ENCODE assay signal across 6 fruit fly cellular contexts in genomic region chrX:3161542-3162377, dm6.
A peak's percentile ranks its signal among the peaks of the same experiment; 100 is the strongest.
TF ChIP-seq lines count a peak whose summit lies in the region.

No protein-coding gene starts in this region.

- TF ChIP-seq CTCF in whole organism, embryonic (GFP tag; optimal IDR thresholded peaks at IDR 0.05; lab: Kevin White, UChicago): no peak

TF ChIP-seq in whole organism, 6 proteins besides CTCF, POLR2A, EP300 and RAD21:
- no peak for TF ChIP-seq pan (optimal IDR thresholded peaks at IDR 0.05; lab: Kevin White, UChicago)
- no peak for TF ChIP-seq Dll (optimal IDR thresholded peaks at IDR 0.05; lab: Kevin White, UChicago)
- no peak for TF ChIP-seq EcR (GFP tag; optimal IDR thresholded peaks at IDR 0.05; lab: Kevin White, UChicago)
- TF ChIP-seq psq (optimal IDR thresholded peaks at IDR 0.05; lab: Kevin White, UChicago): no peak
- no peak for TF ChIP-seq usp (GFP tag; optimal IDR thresholded peaks at IDR 0.05; lab: Kevin White, UChicago)
- TF ChIP-seq CG8478 (optimal IDR thresholded peaks at IDR 0.05; lab: Kevin White, UChicago): peak; percentile 20

TF ChIP-seq in whole organism, adult, 20 proteins besides CTCF, POLR2A, EP300 and RAD21:
- TF ChIP-seq CG12768 (GFP tag; optimal IDR thresholded peaks at IDR 0.05; lab: Kevin White, UChicago) (no peak), tj (GFP tag; optimal IDR thresholded peaks at IDR 0.05; lab: Kevin White, UChicago) (peak; percentile 64), pad (GFP tag; optimal IDR thresholded peaks at IDR 0.05; lab: Kevin White, UChicago) (peak; percentile 24)

TF ChIP-seq in whole organism, embryonic, 481 proteins besides CTCF, POLR2A, EP300 and RAD21:
- no peak for TF ChIP-seq CG6813 (GFP tag; optimal IDR thresholded peaks at IDR 0.05; lab: Kevin White, UChicago)
- TF ChIP-seq ara (GFP tag; IDR thresholded peaks at IDR 0.05; lab: Robert Waterston, UW): 0 out of 2 replicates have a peak, but pooled peaks have one; percentile 7
- TF ChIP-seq nom (GFP tag; optimal IDR thresholded peaks at IDR 0.05; lab: Kevin White, UChicago): peak; percentile 86
- no peak for TF ChIP-seq fd3F (GFP tag; optimal IDR thresholded peaks at IDR 0.05; lab: Kevin White, UChicago)
- TF ChIP-seq abd-A (tag; optimal IDR thresholded peaks at IDR 0.05; lab: Kevin White, UChicago): peak; percentile 39
- peak; percentile 97 for TF ChIP-seq sqz (GFP tag; optimal IDR thresholded peaks at IDR 0.05; lab: Kevin White, UChicago)
- TF ChIP-seq CG17568 (GFP tag; optimal IDR thresholded peaks at IDR 0.05; lab: Kevin White, UChicago): no peak
- peak; percentile 49 to 74 for TF ChIP-seq Trl (optimal IDR thresholded peaks at IDR 0.05; lab: Kevin White, UChicago)
- TF ChIP-seq Trl (GFP tag; optimal IDR thresholded peaks at IDR 0.05; lab: Kevin White, UChicago): no peak
- TF ChIP-seq Adf1 (GFP tag; IDR thresholded peaks at IDR 0.05; lab: Robert Waterston, UW): peak; percentile 91
- TF ChIP-seq CG4360 (GFP tag; IDR thresholded peaks at IDR 0.05; lab: Robert Waterston, UW): peak; percentile 62
- TF ChIP-seq bsh (GFP tag; optimal IDR thresholded peaks at IDR 0.05; lab: Kevin White, UChicago): peak in 1 of 2 experiments; percentile 30
- TF ChIP-seq lbe (GFP tag; optimal IDR thresholded peaks at IDR 0.05; lab: Kevin White, UChicago): no peak
- peak; percentile 36 for TF ChIP-seq sens (GFP tag; lab: Kevin White, UChicago)
- peak; percentile 82 for TF ChIP-seq CG1832 (GFP tag; optimal IDR thresholded peaks at IDR 0.05; lab: Kevin White, UChicago)
- peak; percentile 47 for TF ChIP-seq pros (GFP tag; optimal IDR thresholded peaks at IDR 0.05; lab: Kevin White, UChicago)
- peak; percentile 83 for TF ChIP-seq twi (tag; optimal IDR thresholded peaks at IDR 0.05; lab: Kevin White, UChicago)
- TF ChIP-seq chinmo (GFP tag; IDR thresholded peaks at IDR 0.05; lab: Robert Waterston, UW; ENCODE audit: partially characterized antibody): peak; percentile 62; the same call in 2 of the 4 replicates
- TF ChIP-seq psq (GFP tag; optimal IDR thresholded peaks at IDR 0.05; lab: Kevin White, UChicago): no peak

TF ChIP-seq in whole organism, prepupa, 60 proteins besides CTCF, POLR2A, EP300 and RAD21 (continues in another document):
- TF ChIP-seq CG3032 (tag; optimal IDR thresholded peaks at IDR 0.05; lab: Kevin White, UChicago): peak; percentile 32
- no peak for TF ChIP-seq CG32006 (GFP tag; optimal IDR thresholded peaks at IDR 0.05; lab: Kevin White, UChicago)
- TF ChIP-seq fd59A (GFP tag; optimal IDR thresholded peaks at IDR 0.05; lab: Kevin White, UChicago): no peak
- TF ChIP-seq Hr38 (GFP tag; optimal IDR thresholded peaks at IDR 0.05; lab: Kevin White, UChicago): no peak
- TF ChIP-seq CG7368 (GFP tag; optimal IDR thresholded peaks at IDR 0.05; lab: Kevin White, UChicago): no peak
- no peak for TF ChIP-seq svp (GFP tag; lab: Kevin White, UChicago)
- TF ChIP-seq cyc (GFP tag; optimal IDR thresholded peaks at IDR 0.05; lab: Kevin White, UChicago): no peak
- TF ChIP-seq CG9139 (GFP tag; optimal IDR thresholded peaks at IDR 0.05; lab: Kevin White, UChicago): no peak
- TF ChIP-seq CG6163 (GFP tag; IDR thresholded peaks at IDR 0.05; lab: Robert Waterston, UW): peak; percentile 36; the same call in 2 of the 3 replicates
- no peak for TF ChIP-seq CG15336 (GFP tag; IDR thresholded peaks at IDR 0.05; lab: Robert Waterston, UW)
- TF ChIP-seq acj6 (GFP tag; optimal IDR thresholded peaks at IDR 0.05; lab: Kevin White, UChicago): no peak
- TF ChIP-seq Hr4 (GFP tag; optimal IDR thresholded peaks at IDR 0.05; lab: Kevin White, UChicago): no peak
- no peak for TF ChIP-seq CG8632 (GFP tag; optimal IDR thresholded peaks at IDR 0.05; lab: Kevin White, UChicago)
- no peak for TF ChIP-seq vri (GFP tag; optimal IDR thresholded peaks at IDR 0.05; lab: Kevin White, UChicago)
- peak; percentile 11 for TF ChIP-seq Met (GFP tag; optimal IDR thresholded peaks at IDR 0.05; lab: Kevin White, UChicago)
- no peak for TF ChIP-seq CG3919 (GFP tag; optimal IDR thresholded peaks at IDR 0.05; lab: Kevin White, UChicago)
- no peak for TF ChIP-seq CG6792 (GFP tag; optimal IDR thresholded peaks at IDR 0.05; lab: Kevin White, UChicago)
- peak; percentile 31 for TF ChIP-seq Ets96B (tag; optimal IDR thresholded peaks at IDR 0.05; lab: Kevin White, UChicago)
- TF ChIP-seq CG6808 (GFP tag; optimal IDR thresholded peaks at IDR 0.05; lab: Kevin White, UChicago): peak; percentile 2
- no peak for TF ChIP-seq CG11294 (GFP tag; IDR thresholded peaks at IDR 0.05; lab: Robert Waterston, UW)
- no peak for TF ChIP-seq Smox (GFP tag; optimal IDR thresholded peaks at IDR 0.05; lab: Kevin White, UChicago)
- TF ChIP-seq dac (GFP tag; optimal IDR thresholded peaks at IDR 0.05; lab: Kevin White, UChicago): no peak
- TF ChIP-seq esn (GFP tag; optimal IDR thresholded peaks at IDR 0.05; lab: Kevin White, UChicago): no peak

TF ChIP-seq in whole organism, pupa, 21 proteins besides CTCF, POLR2A, EP300 and RAD21:
- TF ChIP-seq CG4496 (GFP tag; IDR thresholded peaks at IDR 0.05; lab: Robert Waterston, UW) (peak; percentile 22; the same call in 1 of the 3 replicates), CG34367 (tag; optimal IDR thresholded peaks at IDR 0.05; lab: Kevin White, UChicago) (peak; percentile 40), CG13204 (GFP tag; optimal IDR thresholded peaks at IDR 0.05; lab: Kevin White, UChicago) (peak; percentile 9), fd96Ca (GFP tag; IDR thresholded peaks at IDR 0.05; lab: Robert Waterston, UW) (peak; percentile 16; the same call in 1 of the 3 replicates), CG9948 (tag; optimal IDR thresholded peaks at IDR 0.05; lab: Kevin White, UChicago) (peak; percentile 19), Pif1B (GFP tag; optimal IDR thresholded peaks at IDR 0.05; lab: Kevin White, UChicago) (peak; percentile 2), D1 (tag; optimal IDR thresholded peaks at IDR 0.05; lab: Kevin White, UChicago) (no peak), gl (tag; optimal IDR thresholded peaks at IDR 0.05; lab: Kevin White, UChicago) (peak; percentile 54), CG12605 (GFP tag; IDR thresholded peaks at IDR 0.05; lab: Robert Waterston, UW) (peak; percentile 65; the same call in 1 of the 2 replicates), EcR (GFP tag; optimal IDR thresholded peaks at IDR 0.05; lab: Kevin White, UChicago) (peak; percentile 70), rn (GFP tag; IDR thresholded peaks at IDR 0.05; lab: Robert Waterston, UW) (no peak), CG17806 (tag; optimal IDR thresholded peaks at IDR 0.05; lab: Kevin White, UChicago) (peak; percentile 45), CG15710 (tag; optimal IDR thresholded peaks at IDR 0.05; lab: Kevin White, UChicago) (peak; percentile 11), CG14655 (GFP tag; optimal IDR thresholded peaks at IDR 0.05; lab: Kevin White, UChicago) (no peak), CG10348 (GFP tag; IDR thresholded peaks at IDR 0.05; lab: Robert Waterston, UW) (no peak)

TF ChIP-seq in whole organism, wandering third instar larva, 38 proteins besides CTCF, POLR2A, EP300 and RAD21:
- TF ChIP-seq CrebA (GFP tag; optimal IDR thresholded peaks at IDR 0.05; lab: Kevin White, UChicago; ENCODE audit: borderline replicate concordance) (peak; percentile 28), Hr83 (GFP tag; optimal IDR thresholded peaks at IDR 0.05; lab: Kevin White, UChicago; ENCODE audit: poor library complexity, severe bottlenecking) (peak; percentile 45), dsf (GFP tag; optimal IDR thresholded peaks at IDR 0.05; lab: Kevin White, UChicago; ENCODE audit: borderline replicate concordance) (no peak), OdsH (GFP tag; optimal IDR thresholded peaks at IDR 0.05; lab: Kevin White, UChicago) (no peak), dl (GFP tag; optimal IDR thresholded peaks at IDR 0.05; lab: Kevin White, UChicago; ENCODE audit: insufficient read depth in 1 of 2, partially characterized antibody in 2 of 2) (peak in 1 of 2 experiments; percentile 37)
TF ChIP-seq in whole organism, wandering third instar larva: peak in this region for 3.
